Worm (Caenorhabditis elegans): ENCODE data around the gene cest-35.2.

Gene cest-35.2

ce11 chrV:5194508-5194907, 42.5 kb downstream of the cest-35.2 start, which contains the start of gene abu-8:
TSS of gene abu-8 (minus strand) at chrV:5194608.
- TF ChIP-seq nhr-2 (tag; optimal IDR thresholded peaks at IDR 0.05), result no peak
- no peak for TF ChIP-seq zip-8 (tag; optimal IDR thresholded peaks at IDR 0.05)
- TF ChIP-seq mab-5 (tag; optimal IDR thresholded peaks at IDR 0.05), result no peak
- TF ChIP-seq flh-1 (GFP tag; optimal IDR thresholded peaks at IDR 0.05), result no peak
- TF ChIP-seq lin-13 (tag; optimal IDR thresholded peaks at IDR 0.05), result no peak
- no peak for TF ChIP-seq ceh-83 (GFP tag; optimal IDR thresholded peaks at IDR 0.05)
- no peak for TF ChIP-seq elt-3 (tag; optimal IDR thresholded peaks at IDR 0.05)
- no peak for TF ChIP-seq nhr-237 (tag; optimal IDR thresholded peaks at IDR 0.05)
- TF ChIP-seq ces-1 (GFP tag; optimal IDR thresholded peaks at IDR 0.05), result no peak
- no peak for TF ChIP-seq lsy-2 (tag; optimal IDR thresholded peaks at IDR 0.05)
- no peak for TF ChIP-seq ceh-43 (GFP tag; optimal IDR thresholded peaks at IDR 0.05)
- no peak for TF ChIP-seq hlh-1 (tag; optimal IDR thresholded peaks at IDR 0.05)
- TF ChIP-seq ham-2 (GFP tag; optimal IDR thresholded peaks at IDR 0.05), result no peak
- TF ChIP-seq nhr-76 (tag; optimal IDR thresholded peaks at IDR 0.05), result no peak
- no peak for TF ChIP-seq drap-1 (GFP tag; optimal IDR thresholded peaks at IDR 0.05)
- TF ChIP-seq ztf-11 (tag; optimal IDR thresholded peaks at IDR 0.05), result no peak
- no peak for TF ChIP-seq ceh-39 (tag; optimal IDR thresholded peaks at IDR 0.05)
- TF ChIP-seq cnd-1 (tag; optimal IDR thresholded peaks at IDR 0.05), result no peak

ce11 chrV:5192501-5192900, 44.5 kb downstream of the cest-35.2 start, which contains the start of gene C03A7.13:
TSS of gene C03A7.13 (minus strand) at chrV:5192543.
- no peak for TF ChIP-seq drap-1 (GFP tag; optimal IDR thresholded peaks at IDR 0.05)
- TF ChIP-seq unc-39 (tag; optimal IDR thresholded peaks at IDR 0.05), result no peak
- no peak for TF ChIP-seq lin-13 (tag; optimal IDR thresholded peaks at IDR 0.05)
- no peak for TF ChIP-seq nhr-237 (tag; optimal IDR thresholded peaks at IDR 0.05)
- TF ChIP-seq nhr-76 (tag; optimal IDR thresholded peaks at IDR 0.05), result no peak
- TF ChIP-seq unc-120 (tag; optimal IDR thresholded peaks at IDR 0.05; ENCODE audit: poor library complexity, severe bottlenecking), result no peak
- no peak for TF ChIP-seq ztf-11 (tag; optimal IDR thresholded peaks at IDR 0.05)
- no peak for TF ChIP-seq ces-1 (GFP tag; optimal IDR thresholded peaks at IDR 0.05)

Data from whole organism, mixed stage, embryonic.